Worm (Caenorhabditis elegans): ENCODE data around the gene T05A8.3.

ce11 chrII:2752999-2753398 lies 35.8 kb upstream of the T05A8.3 start, which contains the start of gene F29A7.3:
- TF ChIP-seq tbx-2 (tag; optimal IDR thresholded peaks at IDR 0.05): no peak
- TF ChIP-seq nhr-19 (GFP tag; conservative IDR thresholded peaks at IDR 0.05): no peak
- TF ChIP-seq ceh-8 (GFP tag; optimal IDR thresholded peaks at IDR 0.05): no peak
- no peak for TF ChIP-seq irx-1 (tag; optimal IDR thresholded peaks at IDR 0.05)
- no peak for TF ChIP-seq ama-1 (optimal IDR thresholded peaks at IDR 0.05)
- TF ChIP-seq lin-35 (GFP tag; optimal IDR thresholded peaks at IDR 0.05): no peak
- no peak for TF ChIP-seq unc-62 (GFP tag; optimal IDR thresholded peaks at IDR 0.05)
- TF ChIP-seq alr-1 (tag; optimal IDR thresholded peaks at IDR 0.05; ENCODE audit: borderline replicate concordance): no peak
- TF ChIP-seq Y116A8C.19 (tag; optimal IDR thresholded peaks at IDR 0.05; ENCODE audit: borderline replicate concordance): no peak

Measured in whole organism, L1 larva.